Fruit fly (Drosophila melanogaster) whole organism, embryonic: ENCODE data around the gene CG15475.

Experiments
- Ada2b ChIP-seq: fragments of 200-800 bp; sonication (Bioruptor generic); IDR thresholded peaks from 2 replicates; pipeline ENCODE4 v1.3.6; 2022; ENCODE audit warnings: missing biosample characterization, missing genetic modification characterization
- Asciz ChIP-seq: fragments of 200-800 bp; sonication (Bioruptor generic); optimal IDR thresholded peaks from 2 replicates; lab custom pipeline; 2017; ENCODE audit warnings: missing biosample characterization, mild to moderate bottlenecking, missing genetic modification characterization, missing genetic modification reagents
- Atf6 ChIP-seq: fragments of 200-800 bp; sonication (Bioruptor generic); IDR thresholded peaks from 2 replicates; pipeline ENCODE4 v1.3.6; 2022; ENCODE audit warnings: missing biosample characterization, missing genetic modification characterization
- B-H1 ChIP-seq: fragments of 200-800 bp; sonication (Bioruptor generic); IDR thresholded peaks from 3 replicates; pipeline ENCODE4 v1.3.6; 2022; ENCODE audit warnings: missing biosample characterization, missing genetic modification characterization
- Bdp1 ChIP-seq: fragments of 200-800 bp; sonication (Bioruptor generic); optimal IDR thresholded peaks from 3 replicates; lab custom pipeline; 2016; ENCODE audit warnings: missing biosample characterization, missing genetic modification characterization
- CG1024 ChIP-seq: fragments of 200-800 bp; sonication (Bioruptor generic); IDR thresholded peaks from 2 replicates; pipeline ENCODE4 v1.3.6; 2022; ENCODE audit warnings: missing biosample characterization, missing genetic modification characterization
- CG10274 ChIP-seq: fragments of 200-800 bp; sonication (Bioruptor generic); optimal IDR thresholded peaks from 3 replicates; lab custom pipeline; 2017; ENCODE audit warnings: missing biosample characterization, mild to moderate bottlenecking, missing genetic modification characterization
- CG10321 ChIP-seq: fragments of 200-800 bp; sonication (Bioruptor generic); IDR thresholded peaks from 2 replicates; pipeline ENCODE4 v1.3.6; 2022; ENCODE audit warnings: missing biosample characterization, missing genetic modification characterization
- CG10366 ChIP-seq: fragments of 200-800 bp; sonication (Bioruptor generic); IDR thresholded peaks from 2 replicates; pipeline ENCODE4 v1.3.6; 2022; ENCODE audit warnings: missing biosample characterization, missing genetic modification characterization
- CG11504 ChIP-seq: fragments of 200-800 bp; sonication (Bioruptor generic); optimal IDR thresholded peaks from 3 replicates; lab custom pipeline; 2019; ENCODE audit warnings: missing biosample characterization, mild to moderate bottlenecking, missing genetic modification characterization, moderate library complexity
- CG12769 ChIP-seq: fragments of 200-800 bp; sonication (Bioruptor generic); optimal IDR thresholded peaks from 2 replicates; lab custom pipeline; 2019; ENCODE audit warnings: missing biosample characterization, mild to moderate bottlenecking, missing genetic modification characterization, moderate library complexity
- CG12942 ChIP-seq: fragments of 200-800 bp; sonication (Bioruptor generic); optimal IDR thresholded peaks from 3 replicates; lab custom pipeline; 2016; ENCODE audit warnings: missing biosample characterization, missing genetic modification characterization
- CG14050 ChIP-seq: fragments of 200-800 bp; sonication (Bioruptor generic); IDR thresholded peaks from 3 replicates; pipeline ENCODE4 v1.3.6; 2022; ENCODE audit warnings: missing biosample characterization, missing genetic modification characterization
- CG15011 ChIP-seq: fragments of 200-800 bp; sonication (Bioruptor generic); optimal IDR thresholded peaks from 3 replicates; lab custom pipeline; 2018; ENCODE audit warnings: missing biosample characterization, mild to moderate bottlenecking, missing genetic modification characterization
- CG15696 ChIP-seq: fragments of 200-800 bp; sonication (Bioruptor generic); optimal IDR thresholded peaks from 2 replicates; lab custom pipeline; 2019; ENCODE audit warnings: missing biosample characterization, mild to moderate bottlenecking, missing genetic modification characterization, moderate library complexity
- CG17802 ChIP-seq: fragments of 200-800 bp; sonication (Bioruptor generic); optimal IDR thresholded peaks from 2 replicates; lab custom pipeline; 2018; ENCODE audit warnings: missing biosample characterization, mild to moderate bottlenecking, missing genetic modification characterization, moderate library complexity
- CG1832 ChIP-seq: fragments of 200-800 bp; sonication (Bioruptor generic); optimal IDR thresholded peaks from 2 replicates; lab custom pipeline; 2017; ENCODE audit warnings: missing biosample characterization, mild to moderate bottlenecking, missing genetic modification characterization, inconsistent platforms
- CG32532 ChIP-seq: fragments of 200-800 bp; sonication (Bioruptor generic); IDR thresholded peaks from 2 replicates; pipeline ENCODE4 v1.3.6; 2022; ENCODE audit warnings: missing biosample characterization, missing genetic modification characterization
- CG34376 ChIP-seq: fragments of 200-800 bp; sonication (Bioruptor generic); optimal IDR thresholded peaks from 2 replicates; lab custom pipeline; 2018; ENCODE audit warnings: missing biosample characterization, mild to moderate bottlenecking, missing genetic modification characterization
- CG4360 ChIP-seq: fragments of 200-800 bp; sonication (Bioruptor generic); IDR thresholded peaks from 2 replicates; pipeline ENCODE4 v1.3.6; 2022; ENCODE audit warnings: missing biosample characterization, missing genetic modification characterization
- CG4617 ChIP-seq: fragments of 200-800 bp; sonication (Bioruptor generic); optimal IDR thresholded peaks from 3 replicates; lab custom pipeline; 2016; ENCODE audit warnings: missing biosample characterization, missing genetic modification characterization, borderline replicate concordance
- CG4730 ChIP-seq: fragments of 200-800 bp; sonication (Bioruptor generic); IDR thresholded peaks from 2 replicates; pipeline ENCODE4 v1.3.6; 2022; ENCODE audit warnings: missing biosample characterization, missing genetic modification characterization
- CG6254 ChIP-seq: fragments of 200-800 bp; sonication (Bioruptor generic); optimal IDR thresholded peaks from 3 replicates; lab custom pipeline; 2017; ENCODE audit warnings: mild to moderate bottlenecking, missing biosample characterization, missing genetic modification reagents, missing genetic modification characterization
- CG6765 ChIP-seq: fragments of 200-800 bp; sonication (Bioruptor generic); optimal IDR thresholded peaks from 3 replicates; lab custom pipeline; 2017; ENCODE audit warnings: missing biosample characterization, mild to moderate bottlenecking, missing genetic modification characterization
- D19B ChIP-seq: fragments of 200-800 bp; sonication (Bioruptor generic); optimal IDR thresholded peaks from 2 replicates; lab custom pipeline; 2017; ENCODE audit warnings: missing biosample characterization, mild to moderate bottlenecking, missing genetic modification characterization
- Dbx ChIP-seq: fragments of 200-800 bp; sonication (Bioruptor generic); IDR thresholded peaks from 3 replicates; pipeline ENCODE4 v1.3.6; 2022; ENCODE audit warnings: missing biosample characterization, missing genetic modification characterization
- Dip2 ChIP-seq: fragments of 200-800 bp; sonication (Bioruptor generic); IDR thresholded peaks from 2 replicates; pipeline ENCODE4 v1.3.6; 2022; ENCODE audit warnings: missing biosample characterization, missing genetic modification characterization
- Doc2 ChIP-seq: fragments of 200-800 bp; sonication (Bioruptor generic); IDR thresholded peaks from 2 replicates; pipeline ENCODE4 v1.3.6; 2022; ENCODE audit warnings: missing biosample characterization, missing genetic modification characterization
- ERR ChIP-seq: fragments of 200-800 bp; sonication (Bioruptor generic); optimal IDR thresholded peaks from 2 replicates; lab custom pipeline; 2016; ENCODE audit warnings: missing biosample characterization, missing genetic modification characterization
- Gsc ChIP-seq: fragments of 200-800 bp; sonication (Bioruptor generic); IDR thresholded peaks from 2 replicates; pipeline ENCODE4 v1.3.6; 2022; ENCODE audit warnings: missing biosample characterization, missing genetic modification characterization
- HLH54F ChIP-seq: fragments of 200-800 bp; sonication (Bioruptor generic); optimal IDR thresholded peaks from 3 replicates; lab custom pipeline; 2016; ENCODE audit warnings: missing biosample characterization, missing genetic modification characterization
- HmgD ChIP-seq: fragments of 200-800 bp; sonication (Bioruptor generic); optimal IDR thresholded peaks from 3 replicates; lab custom pipeline; 2016; ENCODE audit warnings: missing biosample characterization, missing genetic modification characterization
- Med ChIP-seq: fragments of 200-800 bp; sonication (Bioruptor generic); peaks from one replicate; lab custom pipeline; 2016; ENCODE audit warnings: missing biosample characterization, missing genetic modification characterization, mild to moderate bottlenecking, inconsistent platforms, moderate library complexity
- NK7.1 ChIP-seq: fragments of 200-800 bp; sonication (Bioruptor generic); optimal IDR thresholded peaks from 3 replicates; lab custom pipeline; 2016; ENCODE audit warnings: missing biosample characterization, missing genetic modification characterization
- Opbp ChIP-seq: fragments of 200-800 bp; sonication (Bioruptor generic); IDR thresholded peaks from 3 replicates; pipeline ENCODE4 v1.3.6; 2022; ENCODE audit warnings: missing biosample characterization, missing genetic modification characterization; ENCODE audit not compliant: partially characterized antibody
- Scr ChIP-seq: fragments of 200-800 bp; sonication (Bioruptor generic); IDR thresholded peaks from 2 replicates; pipeline ENCODE4 v1.3.6; 2022; ENCODE audit warnings: missing biosample characterization, missing genetic modification characterization; ENCODE audit not compliant: partially characterized antibody
- Usf ChIP-seq: fragments of 200-800 bp; sonication (Bioruptor generic); optimal IDR thresholded peaks from 2 replicates; lab custom pipeline; 2017; ENCODE audit warnings: missing genotype, missing biosample characterization, missing genetic modification characterization
- Xbp1 ChIP-seq: fragments of 200-800 bp; sonication (Bioruptor generic); optimal IDR thresholded peaks from 3 replicates; lab custom pipeline; 2016; ENCODE audit warnings: missing biosample characterization, mild to moderate bottlenecking, missing genetic modification characterization
- az2 ChIP-seq: fragments of 200-800 bp; sonication (Bioruptor generic); optimal IDR thresholded peaks from 3 replicates; lab custom pipeline; 2016; ENCODE audit warnings: missing biosample characterization, missing genetic modification characterization
- bowl ChIP-seq: fragments of 200-800 bp; sonication (Bioruptor generic); IDR thresholded peaks from 2 replicates; pipeline ENCODE4 v1.3.6; 2022; ENCODE audit warnings: missing biosample characterization, missing genetic modification characterization
- cg ChIP-seq: fragments of 200-800 bp; sonication (Bioruptor generic); optimal IDR thresholded peaks from 3 replicates; lab custom pipeline; 2019; ENCODE audit warnings: missing biosample characterization, mild to moderate bottlenecking, missing genetic modification characterization, moderate library complexity
- chinmo ChIP-seq: fragments of 200-800 bp; sonication (Bioruptor generic); IDR thresholded peaks from 4 replicates; pipeline ENCODE4 v1.3.6; 2022; ENCODE audit warnings: missing biosample characterization, missing genetic modification characterization; ENCODE audit not compliant: partially characterized antibody
- danr ChIP-seq: fragments of 200-800 bp; sonication (Bioruptor generic); IDR thresholded peaks from 2 replicates; pipeline ENCODE4 v1.3.6; 2022; ENCODE audit warnings: missing biosample characterization, missing genetic modification characterization
- dati ChIP-seq: fragments of 200-800 bp; sonication (Bioruptor generic); IDR thresholded peaks from 2 replicates; pipeline ENCODE4 v1.3.6; 2022; ENCODE audit warnings: missing biosample characterization, missing genetic modification characterization
- lov ChIP-seq, 2 experiments: fragments of 200-800 bp in 1 of 2; fragments of >200 bp in 1 of 2; sonication (Bioruptor generic) in 1 of 2; IDR thresholded peaks in 1 of 2; optimal IDR thresholded peaks in 1 of 2; 2 replicates in 1 of 2; 3 replicates in 1 of 2; pipeline versions ENCODE4 v1.3.6 to Lab custom; 2017 to 2022; ENCODE audit warnings: missing biosample characterization in 1 of 2, missing genetic modification characterization in 1 of 2
- maf-S ChIP-seq: fragments of 200-800 bp; sonication (Bioruptor generic); optimal IDR thresholded peaks from 2 replicates; lab custom pipeline; 2016; ENCODE audit warnings: missing biosample characterization, missing genetic modification characterization
- nau ChIP-seq: fragments of 200-800 bp; sonication (Bioruptor generic); optimal IDR thresholded peaks from 3 replicates; lab custom pipeline; 2017; ENCODE audit warnings: missing biosample characterization, mild to moderate bottlenecking, missing genetic modification characterization, missing genetic modification reagents
- prd ChIP-seq, 3 experiments: fragments of >200 bp in 2 of 3; fragments of 200-800 bp in 1 of 3; sonication (Bioruptor generic) in 1 of 3; optimal IDR thresholded peaks in 2 of 3; IDR thresholded peaks in 1 of 3; 2 replicates in 2 of 3; 3 replicates in 1 of 3; pipeline versions ENCODE4 v1.3.6 to Lab custom; 2017 to 2022; ENCODE audit warnings: missing biosample characterization in 1 of 3, missing genetic modification characterization in 1 of 3
- tll ChIP-seq, 2 experiments: fragments of 200-800 bp in 1 of 2; fragments of >200 bp in 1 of 2; sonication (Bioruptor generic) in 1 of 2; optimal IDR thresholded peaks; 2 replicates each; lab custom pipeline; 2017 to 2019; ENCODE audit warnings: missing biosample characterization in 2 of 2, missing genetic modification characterization in 2 of 2, mild to moderate bottlenecking in 1 of 2, moderate library complexity in 1 of 2
- yki ChIP-seq: fragments of >200 bp; optimal IDR thresholded peaks from 3 replicates; lab custom pipeline; 2018

The CG15475 gene

dm6 chr2L:20656110-20656509 is 41.8 kb downstream of the CG15475 start, which contains the start of the genes brun and CG2614 (continued):
- TF ChIP-seq az2 (GFP tag; lab: Kevin White, UChicago) (peak; percentile 63), HmgD (GFP tag; lab: Kevin White, UChicago) (peak; percentile 73), CG11504 (tag; lab: Kevin White, UChicago) (no peak), nau (GFP tag; lab: Kevin White, UChicago) (no peak), CG17802 (tag; lab: Kevin White, UChicago) (no peak), CG1832 (GFP tag; lab: Kevin White, UChicago) (no peak), CG12769 (tag; lab: Kevin White, UChicago) (no peak), Dip2 (GFP tag; lab: Robert Waterston, UW) (no peak), Bdp1 (no peak), CG10274 (GFP tag; lab: Kevin White, UChicago) (no peak), lov (optimal IDR thresholded peaks at IDR 0.05; lab: Kevin White, UChicago) (no peak), lov (GFP tag; IDR thresholded peaks at IDR 0.05; lab: Robert Waterston, UW) (no peak), bowl (GFP tag; lab: Robert Waterston, UW) (no peak), CG14050 (GFP tag; lab: Robert Waterston, UW) (peak; percentile 61; the same call in 1 of the 3 replicates), CG1024 (GFP tag; lab: Robert Waterston, UW) (peak; percentile 37; the same call in 1 of the 2 replicates), dati (no peak), ERR (GFP tag; lab: Kevin White, UChicago) (no peak), CG12942 (GFP tag; lab: Kevin White, UChicago) (peak; percentile 69), CG32532 (GFP tag; lab: Robert Waterston, UW) (peak; percentile 78), Dbx (peak; percentile 86), tll (GFP tag; optimal IDR thresholded peaks at IDR 0.05; lab: Kevin White, UChicago) (no peak), Xbp1 (GFP tag; lab: Kevin White, UChicago) (peak; percentile 83), yki (lab: Kevin White, UChicago) (no peak), CG6765 (GFP tag; lab: Kevin White, UChicago) (no peak), Atf6 (GFP tag; lab: Robert Waterston, UW) (peak; percentile 74), Asciz (GFP tag; lab: Kevin White, UChicago) (no peak), danr (peak; percentile 23; the same call in 1 of the 2 replicates), Usf (GFP tag; lab: Kevin White, UChicago) (no peak), D19B (GFP tag; lab: Kevin White, UChicago) (no peak), Scr (GFP tag; lab: Robert Waterston, UW) (peak; percentile 94), Ada2b (GFP tag; lab: Robert Waterston, UW) (peak; percentile 45; the same call in 1 of the 2 replicates), cg (no peak), HLH54F (GFP tag; lab: Kevin White, UChicago) (peak; percentile 75), Gsc (GFP tag; lab: Robert Waterston, UW) (no peak), CG10366 (peak; percentile 80), Med (peak; percentile 94), CG4617 (GFP tag; lab: Kevin White, UChicago) (peak; percentile 95), CG4730 (GFP tag; lab: Robert Waterston, UW) (peak; percentile 71), chinmo (GFP tag; lab: Robert Waterston, UW) (peak; percentile 76; the same call in 2 of the 4 replicates), CG10321 (no peak), CG15011 (GFP tag; lab: Kevin White, UChicago) (no peak), CG4360 (GFP tag; lab: Robert Waterston, UW) (no peak), CG34376 (GFP tag; lab: Kevin White, UChicago) (no peak), CG6254 (GFP tag; lab: Kevin White, UChicago) (no peak), Doc2 (GFP tag; lab: Robert Waterston, UW) (no peak), prd (optimal IDR thresholded peaks at IDR 0.05; lab: Kevin White, UChicago) (no peak), prd (GFP tag; IDR thresholded peaks at IDR 0.05; lab: Robert Waterston, UW) (peak; percentile 91), CG15696 (tag; lab: Kevin White, UChicago) (peak; percentile 53), Opbp (GFP tag; lab: Robert Waterston, UW) (peak; percentile 74), NK7.1 (GFP tag; lab: Kevin White, UChicago) (no peak), maf-S (peak; percentile 65), B-H1 (GFP tag; lab: Robert Waterston, UW) (peak; percentile 63)
